Worm (Caenorhabditis elegans) whole organism, midembryonic: Measurements from ENCODE around the gene gasr-8.

Experiments
- T22C8.4 ChIP-seq: fragments of 200-800 bp; sonication (Bioruptor generic); IDR thresholded peaks from 2 replicates; pipeline ENCODE4 v1.3.6; 2022; ENCODE audit warnings: missing genetic modification characterization, missing compliant biosample characterization
- cog-1 ChIP-seq: sonication (generic microtip); optimal IDR thresholded peaks from 2 replicates; lab custom pipeline; 2016; ENCODE audit warnings: missing genetic modification characterization, missing compliant biosample characterization
- flt-1 ChIP-seq: fragments of 200-800 bp; sonication (Bioruptor generic); IDR thresholded peaks from 2 replicates; pipeline ENCODE4 v1.3.6; 2022; ENCODE audit warnings: missing genetic modification characterization, missing compliant biosample characterization
- klf-2 ChIP-seq: fragments of 200-800 bp; sonication (Bioruptor generic); conservative IDR thresholded peaks from 2 replicates; pipeline ENCODE4 v1.3.6; 2022; ENCODE audit warnings: missing genetic modification reagents, missing genetic modification characterization, missing compliant biosample characterization
- med-1 ChIP-seq: sonication (generic microtip); optimal IDR thresholded peaks from 2 replicates; lab custom pipeline; 2017; ENCODE audit warnings: missing genetic modification characterization, mild to moderate bottlenecking, missing compliant biosample characterization, antibody characterized with exemption, missing genetic modification reagents; ENCODE audit not compliant: insufficient read depth
- ref-1 ChIP-seq: fragments of 200-800 bp; sonication (Bioruptor generic); conservative IDR thresholded peaks from 2 replicates; pipeline ENCODE4 v1.3.6; 2022; ENCODE audit warnings: missing genetic modification reagents, missing genetic modification characterization, missing compliant biosample characterization
- tab-1 ChIP-seq: fragments of 200-800 bp; sonication (Bioruptor generic); IDR thresholded peaks from 2 replicates; pipeline ENCODE4 v1.3.6; 2022; ENCODE audit warnings: missing genetic modification characterization, missing compliant biosample characterization
- ztf-23 ChIP-seq: fragments of 200-800 bp; sonication (Bioruptor generic); IDR thresholded peaks from 2 replicates; pipeline ENCODE4 v1.3.6; 2022; ENCODE audit warnings: missing genetic modification reagents, missing genetic modification characterization, missing compliant biosample characterization
- ztf-29 ChIP-seq: fragments of 200-800 bp; sonication (Bioruptor generic); IDR thresholded peaks from 2 replicates; pipeline ENCODE4 v1.3.6; 2022; ENCODE audit warnings: missing genetic modification reagents, missing genetic modification characterization, missing compliant biosample characterization

Gene gasr-8

ce11 chrV:14719491-14719890 is 30.6 kb downstream of the gasr-8 start, which contains the start of gene R08A2.1:
TSS of gene R08A2.1 (minus strand) at chrV:14719591.
- TF ChIP-seq T22C8.4 (GFP tag; lab: Robert Waterston, UW) (no peak), med-1 (GFP tag; lab: Kevin White, UChicago) (no peak), ztf-29 (no peak), ztf-23 (GFP tag; lab: Robert Waterston, UW) (no peak), tab-1 (no peak), ref-1 (GFP tag; lab: Robert Waterston, UW) (no peak), flt-1 (GFP tag; lab: Robert Waterston, UW) (no peak)

- TF ChIP-seq flt-1 (GFP tag; lab: Robert Waterston, UW) (no peak), T22C8.4 (GFP tag; lab: Robert Waterston, UW) (no peak), cog-1 (tag; lab: Kevin White, UChicago) (no peak), ztf-23 (GFP tag; lab: Robert Waterston, UW) (no peak), ztf-29 (no peak), med-1 (GFP tag; lab: Kevin White, UChicago) (no peak), ref-1 (GFP tag; lab: Robert Waterston, UW) (no peak), klf-2 (GFP tag; lab: Robert Waterston, UW) (no peak), tab-1 (no peak)
Measured at ce11 chrV:14723020-14723419, 34.1 kb downstream of the gasr-8 start, which contains the start of gene R08A2.7. TSS of gene R08A2.7 (plus strand) at chrV:14723320.

ce11 chrV:14725409-14725808 is 36.5 kb downstream of the gasr-8 start:
- no peak for TF ChIP-seq med-1 (GFP tag; lab: Kevin White, UChicago)
- TF ChIP-seq ztf-23 (GFP tag; lab: Robert Waterston, UW), result no peak
- no peak for TF ChIP-seq klf-2 (GFP tag; lab: Robert Waterston, UW)
- TF ChIP-seq flt-1 (GFP tag; lab: Robert Waterston, UW), result no peak
- no peak for TF ChIP-seq T22C8.4 (GFP tag; lab: Robert Waterston, UW)
- TF ChIP-seq ref-1 (GFP tag; lab: Robert Waterston, UW), result no peak
- no peak for TF ChIP-seq cog-1 (tag; lab: Kevin White, UChicago)
- TF ChIP-seq ztf-29, result no peak
- TF ChIP-seq tab-1, result no peak

ce11 chrV:14726596-14726995 is 37.7 kb downstream of the gasr-8 start, which contains the start of gene Y50E8A.1:
TSS of gene Y50E8A.1 (plus strand) at chrV:14726896.
- no peak for TF ChIP-seq tab-1
- TF ChIP-seq ref-1 (GFP tag; lab: Robert Waterston, UW), result no peak
- TF ChIP-seq klf-2 (GFP tag; lab: Robert Waterston, UW), result no peak
- no peak for TF ChIP-seq cog-1 (tag; lab: Kevin White, UChicago)
- no peak for TF ChIP-seq ztf-23 (GFP tag; lab: Robert Waterston, UW)
- no peak for TF ChIP-seq T22C8.4 (GFP tag; lab: Robert Waterston, UW)
- no peak for TF ChIP-seq ztf-29
- TF ChIP-seq flt-1 (GFP tag; lab: Robert Waterston, UW), result no peak
- TF ChIP-seq med-1 (GFP tag; lab: Kevin White, UChicago), result no peak

- TF ChIP-seq ztf-29, result no peak
- TF ChIP-seq T22C8.4 (GFP tag; lab: Robert Waterston, UW), result no peak
- TF ChIP-seq ref-1 (GFP tag; lab: Robert Waterston, UW), result no peak
- no peak for TF ChIP-seq med-1 (GFP tag; lab: Kevin White, UChicago)
- TF ChIP-seq flt-1 (GFP tag; lab: Robert Waterston, UW), result no peak
Measured at ce11 chrV:14728754-14729153, 39.8 kb downstream of the gasr-8 start, which contains the start of gene Y50E8A.2. TSS of gene Y50E8A.2 (minus strand) at chrV:14728854.

ce11 chrV:14729343-14729742 is 40.4 kb downstream of the gasr-8 start, which contains the start of gene oig-3:
TSS of gene oig-3 (plus strand) at chrV:14729643.
- TF ChIP-seq klf-2 (GFP tag; lab: Robert Waterston, UW), result no peak
- TF ChIP-seq flt-1 (GFP tag; lab: Robert Waterston, UW), result no peak
- TF ChIP-seq ztf-29, result no peak
- TF ChIP-seq ref-1 (GFP tag; lab: Robert Waterston, UW), result no peak
- TF ChIP-seq med-1 (GFP tag; lab: Kevin White, UChicago), result no peak
- TF ChIP-seq T22C8.4 (GFP tag; lab: Robert Waterston, UW), result no peak
- no peak for TF ChIP-seq cog-1 (tag; lab: Kevin White, UChicago)
- TF ChIP-seq ztf-23 (GFP tag; lab: Robert Waterston, UW), result no peak
- no peak for TF ChIP-seq tab-1

- no peak for TF ChIP-seq med-1 (GFP tag; lab: Kevin White, UChicago)
- TF ChIP-seq flt-1 (GFP tag; lab: Robert Waterston, UW), result no peak
- TF ChIP-seq klf-2 (GFP tag; lab: Robert Waterston, UW), result no peak
- TF ChIP-seq ztf-23 (GFP tag; lab: Robert Waterston, UW), result no peak
- TF ChIP-seq ref-1 (GFP tag; lab: Robert Waterston, UW), result no peak
- no peak for TF ChIP-seq cog-1 (tag; lab: Kevin White, UChicago)
- TF ChIP-seq tab-1, result no peak
Measured at ce11 chrV:14734187-14734765, 45.4 kb downstream of the gasr-8 start, which contains the start of gene unc-61. TSS of gene unc-61 (minus strand) at chrV:14734237.

ce11 chrV:14736851-14737250 is 47.9 kb downstream of the gasr-8 start, which contains the start of gene Y50E8A.5:
TSS of gene Y50E8A.5 (minus strand) at chrV:14736951.
- TF ChIP-seq tab-1, result no peak
- TF ChIP-seq T22C8.4 (GFP tag; lab: Robert Waterston, UW), result no peak
- no peak for TF ChIP-seq klf-2 (GFP tag; lab: Robert Waterston, UW)

- TF ChIP-seq ztf-23 (GFP tag; lab: Robert Waterston, UW) (no peak), med-1 (GFP tag; lab: Kevin White, UChicago) (no peak), ref-1 (GFP tag; lab: Robert Waterston, UW) (no peak), T22C8.4 (GFP tag; lab: Robert Waterston, UW) (no peak), flt-1 (GFP tag; lab: Robert Waterston, UW) (no peak), ztf-29 (no peak), tab-1 (no peak), klf-2 (GFP tag; lab: Robert Waterston, UW) (no peak), cog-1 (tag; lab: Kevin White, UChicago) (no peak)
Measured at ce11 chrV:14741233-14741632, 52.3 kb downstream of the gasr-8 start, which contains the start of gene Y50E8A.6. TSS of gene Y50E8A.6 (minus strand) at chrV:14741333.
